Worm (Caenorhabditis elegans) whole organism, young adult: ENCODE results near the gene R02D5.8.

Source experiments
- B0019.2 ChIP-seq: fragments of 200-800 bp; sonication (Bioruptor generic); conservative IDR thresholded peaks from 2 replicates; pipeline ENCODE4 v1.3.6; 2022; ENCODE audit warnings: missing genetic modification reagents, missing genetic modification characterization, missing compliant biosample characterization
- B0261.1 ChIP-seq: sonication (generic microtip); optimal IDR thresholded peaks from 2 replicates; lab custom pipeline; 2016; ENCODE audit warnings: mild to moderate bottlenecking, missing genetic modification characterization, moderate library complexity, missing compliant biosample characterization
- F52B5.7 ChIP-seq: sonication (generic microtip); optimal IDR thresholded peaks from 2 replicates; lab custom pipeline; 2016; ENCODE audit warnings: mild to moderate bottlenecking, missing genetic modification characterization, missing compliant biosample characterization
- F57C9.4 ChIP-seq: sonication (generic microtip); optimal IDR thresholded peaks from 2 replicates; lab custom pipeline; 2017; ENCODE audit warnings: mild to moderate bottlenecking, missing genetic modification characterization, missing compliant biosample characterization
- Y53F4B.3 ChIP-seq: fragments of 200-800 bp; sonication (Bioruptor generic); IDR thresholded peaks from 2 replicates; pipeline ENCODE4 v1.3.6; 2022; ENCODE audit warnings: missing genetic modification reagents, missing genetic modification characterization, missing compliant biosample characterization
- Y79H2A.3 ChIP-seq: fragments of 200-800 bp; sonication (Bioruptor generic); conservative IDR thresholded peaks from 2 replicates; pipeline ENCODE4 v1.3.6; 2022; ENCODE audit warnings: missing genetic modification reagents, missing genetic modification characterization, missing compliant biosample characterization
- Y95B8A.8 ChIP-seq: fragments of 200-800 bp; sonication (Bioruptor generic); IDR thresholded peaks from 2 replicates; pipeline ENCODE4 v1.3.6; 2022; ENCODE audit warnings: missing genetic modification reagents, missing genetic modification characterization, missing compliant biosample characterization
- ZK185.1 ChIP-seq: sonication (generic microtip); optimal IDR thresholded peaks from 2 replicates; lab custom pipeline; 2016; ENCODE audit warnings: mild to moderate bottlenecking, missing genetic modification characterization, missing compliant biosample characterization; ENCODE audit not compliant: poor library complexity, severe bottlenecking
- akir-1 ChIP-seq: fragments of 200-800 bp; sonication (Bioruptor generic); optimal IDR thresholded peaks from 2 replicates; lab custom pipeline; 2018; ENCODE audit warnings: mild to moderate bottlenecking, missing genetic modification characterization, moderate library complexity, missing compliant biosample characterization
- aptf-2 ChIP-seq: fragments of 200-800 bp; sonication (Bioruptor generic); conservative IDR thresholded peaks from 2 replicates; pipeline ENCODE4 v1.3.6; 2022; ENCODE audit warnings: missing genetic modification reagents, missing genetic modification characterization, missing compliant biosample characterization
- atf-7 ChIP-seq: sonication (generic microtip); optimal IDR thresholded peaks from 2 replicates; lab custom pipeline; 2017; ENCODE audit warnings: mild to moderate bottlenecking, missing genetic modification characterization, missing compliant biosample characterization
- athp-1 ChIP-seq: sonication (generic microtip); optimal IDR thresholded peaks from 2 replicates; lab custom pipeline; 2017; ENCODE audit warnings: mild to moderate bottlenecking, missing genetic modification characterization, missing compliant biosample characterization
- attf-6 ChIP-seq: fragments of 200-800 bp; sonication (Bioruptor generic); IDR thresholded peaks from 2 replicates; pipeline ENCODE4 v1.3.6; 2022; ENCODE audit warnings: missing genetic modification reagents, missing genetic modification characterization, missing compliant biosample characterization
- bed-1 ChIP-seq: fragments of 200-800 bp; sonication (Bioruptor generic); IDR thresholded peaks from 2 replicates; pipeline ENCODE4 v1.3.6; 2022; ENCODE audit warnings: missing genetic modification reagents, missing genetic modification characterization, missing compliant biosample characterization
- bed-2 ChIP-seq: fragments of 200-800 bp; sonication (Bioruptor generic); IDR thresholded peaks from 2 replicates; pipeline ENCODE4 v1.3.6; 2022; ENCODE audit warnings: missing genetic modification reagents, missing genetic modification characterization, missing compliant biosample characterization
- ceh-100 ChIP-seq: fragments of 200-800 bp; sonication (Bioruptor generic); IDR thresholded peaks from 2 replicates; pipeline ENCODE4 v1.3.6; 2022; ENCODE audit warnings: missing genetic modification reagents, missing genetic modification characterization, missing compliant biosample characterization
- dpl-1 ChIP-seq: fragments of 150-350 bp; optimal IDR thresholded peaks from 2 replicates; lab custom pipeline; 2014; ENCODE audit warnings: missing biosample characterization, missing genetic modification reagents, missing genetic modification characterization
- ekl-4 ChIP-seq: fragments of 200-800 bp; sonication (Bioruptor generic); IDR thresholded peaks from 2 replicates; pipeline ENCODE4 v1.3.6; 2022; ENCODE audit warnings: missing genetic modification reagents, missing genetic modification characterization, missing compliant biosample characterization
- ets-4 ChIP-seq: fragments of 200-800 bp; sonication (Bioruptor generic); optimal IDR thresholded peaks from 2 replicates; lab custom pipeline; 2018; ENCODE audit warnings: mild to moderate bottlenecking, missing genetic modification characterization, missing compliant biosample characterization
- fkh-3 ChIP-seq: sonication (generic microtip); optimal IDR thresholded peaks from 2 replicates; lab custom pipeline; 2016; ENCODE audit warnings: mild to moderate bottlenecking, missing genetic modification characterization, missing compliant biosample characterization
- him-1 ChIP-seq: sonication (generic microtip); optimal IDR thresholded peaks from 2 replicates; lab custom pipeline; 2016; ENCODE audit warnings: missing genotype, missing genetic modification reagents, missing genetic modification characterization, missing compliant biosample characterization
- hlh-12 ChIP-seq: sonication (generic microtip); optimal IDR thresholded peaks from 2 replicates; lab custom pipeline; 2016; ENCODE audit warnings: missing genetic modification characterization, missing compliant biosample characterization
- hlh-26 ChIP-seq: fragments of 200-800 bp; sonication (Bioruptor generic); conservative IDR thresholded peaks from 2 replicates; pipeline ENCODE4 v1.3.6; 2022; ENCODE audit warnings: missing genetic modification reagents, missing genetic modification characterization, missing compliant biosample characterization
- hmg-1.2 ChIP-seq: fragments of 200-800 bp; sonication (Bioruptor generic); IDR thresholded peaks from 2 replicates; pipeline ENCODE4 v1.3.6; 2022; ENCODE audit warnings: missing genetic modification reagents, missing genetic modification characterization, missing compliant biosample characterization
- hsf-1 ChIP-seq: fragments of 200-800 bp; sonication (Bioruptor generic); IDR thresholded peaks from 2 replicates; pipeline ENCODE4 v1.3.6; 2022; ENCODE audit warnings: missing genetic modification reagents, missing genetic modification characterization, missing compliant biosample characterization
- let-526 ChIP-seq: fragments of 200-800 bp; sonication (Bioruptor generic); IDR thresholded peaks from 2 replicates; pipeline ENCODE4 v1.3.6; 2022; ENCODE audit warnings: missing genetic modification reagents, missing genetic modification characterization, missing compliant biosample characterization
- lin-26 ChIP-seq: fragments of 200-800 bp; sonication (Bioruptor generic); IDR thresholded peaks from 2 replicates; pipeline ENCODE4 v1.3.6; 2022; ENCODE audit warnings: missing genetic modification reagents, missing genetic modification characterization, missing compliant biosample characterization
- lin-40 ChIP-seq: sonication (generic microtip); optimal IDR thresholded peaks from 2 replicates; lab custom pipeline; 2016; ENCODE audit warnings: missing genetic modification characterization, mild to moderate bottlenecking, missing compliant biosample characterization, missing genotype, missing genetic modification reagents
- mxl-1 ChIP-seq: sonication (generic microtip); optimal IDR thresholded peaks from 2 replicates; lab custom pipeline; 2016; ENCODE audit warnings: missing genetic modification characterization, missing compliant biosample characterization
- pha-4 ChIP-seq: fragments of 150-350 bp; sonication (generic microtip); optimal IDR thresholded peaks from 2 replicates; lab custom pipeline; 2014; ENCODE audit warnings: missing biosample characterization, missing genetic modification reagents, missing genetic modification characterization
- rcor-1 ChIP-seq: fragments of 200-800 bp; sonication (Bioruptor generic); IDR thresholded peaks from 2 replicates; pipeline ENCODE4 v1.3.6; 2022; ENCODE audit warnings: missing genetic modification reagents, missing genetic modification characterization, missing compliant biosample characterization
- sdz-38 ChIP-seq: sonication (generic microtip); optimal IDR thresholded peaks from 2 replicates; lab custom pipeline; 2016; ENCODE audit warnings: missing genotype, missing genetic modification characterization, missing compliant biosample characterization
- snpc-1.3 ChIP-seq: sonication (generic microtip); optimal IDR thresholded peaks from 2 replicates; lab custom pipeline; 2017; ENCODE audit warnings: missing genetic modification characterization, mild to moderate bottlenecking, missing compliant biosample characterization, antibody characterized with exemption, moderate library complexity, missing genotype, missing genetic modification reagents; ENCODE audit not compliant: insufficient read depth
- snpc-4 ChIP-seq, 5 experiments: fragments of 150-350 bp in 1 of 5; sonication (generic microtip) in 4 of 5; optimal IDR thresholded peaks; 2 replicates each; lab custom pipeline; 2014 to 2018; ENCODE audit warnings: missing genetic modification characterization in 5 of 5, missing biosample characterization in 3 of 5, antibody characterized with exemption in 2 of 5, mild to moderate bottlenecking in 2 of 5, missing compliant biosample characterization in 2 of 5, missing genotype in 2 of 5, moderate library complexity in 2 of 5, missing genetic modification reagents in 1 of 5
- sptf-2 ChIP-seq: fragments of 200-800 bp; sonication (Bioruptor generic); optimal IDR thresholded peaks from 2 replicates; lab custom pipeline; 2018; ENCODE audit warnings: mild to moderate bottlenecking, missing genetic modification characterization, missing compliant biosample characterization
- unc-130 ChIP-seq: sonication (generic microtip); optimal IDR thresholded peaks from 2 replicates; lab custom pipeline; 2016; ENCODE audit warnings: missing genetic modification reagents, missing genetic modification characterization, missing compliant biosample characterization
- zim-3 ChIP-seq: sonication (generic microtip); optimal IDR thresholded peaks from 2 replicates; lab custom pipeline; 2017; ENCODE audit warnings: mild to moderate bottlenecking, missing genetic modification characterization, moderate library complexity, missing compliant biosample characterization
- ztf-22 ChIP-seq: fragments of 200-800 bp; sonication (Bioruptor generic); optimal IDR thresholded peaks from 2 replicates; lab custom pipeline; 2018; ENCODE audit warnings: mild to moderate bottlenecking, missing genetic modification characterization, moderate library complexity, missing compliant biosample characterization
- ztf-25 ChIP-seq: fragments of 200-800 bp; sonication (Bioruptor generic); IDR thresholded peaks from 2 replicates; pipeline ENCODE4 v1.3.6; 2022; ENCODE audit warnings: missing genetic modification reagents, missing genetic modification characterization, missing compliant biosample characterization
- ztf-26 ChIP-seq: sonication (generic microtip); optimal IDR thresholded peaks from 2 replicates; lab custom pipeline; 2017; ENCODE audit warnings: missing genetic modification characterization, missing compliant biosample characterization
- ztf-28 ChIP-seq: fragments of 200-800 bp; sonication (Bioruptor generic); IDR thresholded peaks from 2 replicates; pipeline ENCODE4 v1.3.6; 2022; ENCODE audit warnings: missing genetic modification reagents, missing genetic modification characterization, missing compliant biosample characterization

Gene R02D5.8

ce11 chrV:14519268-14519667, at the start of gene R02D5.8:
R02D5.8 (minus strand) TSS chrV:14519368.
- TF ChIP-seq hsf-1 (GFP tag; lab: Robert Waterston, UW) (no peak), hlh-12 (tag; lab: Kevin White, UChicago) (no peak), B0261.1 (tag; lab: Kevin White, UChicago) (no peak), attf-6 (GFP tag; lab: Robert Waterston, UW) (no peak), ceh-100 (GFP tag; lab: Robert Waterston, UW) (no peak), athp-1 (tag; lab: Kevin White, UChicago) (no peak), pha-4 (tag; lab: Kevin White, UChicago) (no peak)

- TF ChIP-seq Y95B8A.8 (GFP tag; lab: Robert Waterston, UW) (no peak), sptf-2 (GFP tag; lab: Kevin White, UChicago) (no peak), B0019.2 (no peak), F57C9.4 (tag; lab: Kevin White, UChicago) (no peak), fkh-3 (tag; lab: Kevin White, UChicago) (no peak), let-526 (GFP tag; lab: Robert Waterston, UW) (no peak), akir-1 (no peak), rcor-1 (GFP tag; lab: Robert Waterston, UW) (no peak), ztf-26 (no peak), bed-2 (no peak), hlh-26 (GFP tag; lab: Robert Waterston, UW) (no peak), ceh-100 (GFP tag; lab: Robert Waterston, UW) (no peak), snpc-1.3 (tag; lab: Kevin White, UChicago) (no peak), mxl-1 (tag; lab: Kevin White, UChicago) (no peak), hmg-1.2 (no peak)
These were observed 43.4 kb upstream of the R02D5.8 start, which contains the start of gene C53A5.11 for ce11 chrV:14562589-14562988. C53A5.11 (plus strand) TSS chrV:14562889.

ce11 chrV:14559312-14559711, 40.1 kb upstream of the R02D5.8 start, which contains the start of gene srt-32:
srt-32 (plus strand) TSS chrV:14559612.
- TF ChIP-seq aptf-2: no peak
- no peak for TF ChIP-seq Y53F4B.3 (GFP tag; lab: Robert Waterston, UW)
- no peak for TF ChIP-seq ztf-22 (GFP tag; lab: Kevin White, UChicago)
- no peak for TF ChIP-seq zim-3 (tag; lab: Kevin White, UChicago)
- TF ChIP-seq F52B5.7 (tag; lab: Kevin White, UChicago): no peak
- TF ChIP-seq lin-26: no peak
- no peak for TF ChIP-seq hlh-12 (tag; lab: Kevin White, UChicago)
- no peak for TF ChIP-seq Y79H2A.3 (GFP tag; lab: Robert Waterston, UW)
- no peak for TF ChIP-seq dpl-1 (GFP tag; lab: Kevin White, UChicago)
- no peak for TF ChIP-seq ztf-26
- no peak for TF ChIP-seq snpc-4 (GFP tag; optimal IDR thresholded peaks at IDR 0.05; lab: Kevin White, UChicago)
- no peak for TF ChIP-seq snpc-4 (tag; optimal IDR thresholded peaks at IDR 0.05; lab: Kevin White, UChicago)
- no peak for TF ChIP-seq ZK185.1 (tag; lab: Kevin White, UChicago)
- TF ChIP-seq lin-40: no peak
- TF ChIP-seq ztf-25 (GFP tag; lab: Robert Waterston, UW): no peak
- TF ChIP-seq, all 124 proteins: peak for 0

DNA sequence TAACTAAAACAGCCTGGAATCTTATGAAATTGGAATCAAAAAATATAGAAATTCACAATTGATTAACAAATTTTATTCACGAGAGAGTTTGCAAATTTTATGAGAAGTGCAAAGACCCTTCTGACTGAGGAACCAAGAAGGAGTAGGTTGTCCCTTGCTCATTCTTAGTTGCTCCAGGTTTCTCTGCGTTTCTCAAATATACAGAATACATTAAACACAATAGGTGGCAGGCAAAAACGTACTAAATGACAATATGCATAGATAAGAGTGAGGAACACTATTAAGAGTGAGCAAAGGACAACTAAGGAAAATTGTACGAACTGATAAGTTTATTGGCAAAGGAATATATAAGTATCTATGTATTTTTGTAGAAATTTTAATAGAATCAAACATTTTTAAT, 39.6 kb upstream of the R02D5.8 start, which contains the start of gene C53A5.9:
TSS of gene C53A5.9 (minus strand) at position 101 of the 400 bp plus-strand sequence.
- no peak for TF ChIP-seq B0261.1 (tag; lab: Kevin White, UChicago)
- TF ChIP-seq atf-7 (tag; lab: Kevin White, UChicago): no peak
- TF ChIP-seq rcor-1 (GFP tag; lab: Robert Waterston, UW): no peak
- no peak for TF ChIP-seq ceh-100 (GFP tag; lab: Robert Waterston, UW)
- TF ChIP-seq bed-1 (GFP tag; lab: Robert Waterston, UW): no peak
- no peak for TF ChIP-seq sdz-38 (tag; lab: Kevin White, UChicago)
- TF ChIP-seq ztf-28 (GFP tag; lab: Robert Waterston, UW): no peak
- no peak for TF ChIP-seq hlh-12 (tag; lab: Kevin White, UChicago)
- TF ChIP-seq unc-130 (GFP tag; lab: Kevin White, UChicago): no peak
- no peak for TF ChIP-seq ets-4 (GFP tag; lab: Kevin White, UChicago)
- no peak for TF ChIP-seq ekl-4 (GFP tag; lab: Robert Waterston, UW)
- no peak for TF ChIP-seq him-1 (tag; lab: Kevin White, UChicago)
- TF ChIP-seq athp-1 (tag; lab: Kevin White, UChicago): no peak
